Worm (Caenorhabditis elegans): ENCODE measurements around the gene exos-1.

Gene exos-1

ce11 chrIII:11054532-11055265, 45.9 kb downstream of the exos-1 start:
- TF ChIP-seq F13C5.2 (tag; optimal IDR thresholded peaks at IDR 0.05) (no peak), ceh-13 (GFP tag; optimal IDR thresholded peaks at IDR 0.05) (no peak), sea-1 (GFP tag; conservative IDR thresholded peaks at IDR 0.05) (no peak), B0310.2 (tag; optimal IDR thresholded peaks at IDR 0.05) (no peak), pes-1 (GFP tag; IDR thresholded peaks at IDR 0.05) (no peak), aly-1 (tag; optimal IDR thresholded peaks at IDR 0.05) (no peak), ama-1 (optimal IDR thresholded peaks at IDR 0.05) (no peak), flt-1 (GFP tag; IDR thresholded peaks at IDR 0.05) (no peak), tbx-37 (GFP tag; conservative IDR thresholded peaks at IDR 0.05) (no peak), ceh-36 (tag; optimal IDR thresholded peaks at IDR 0.05) (no peak), ets-7 (tag; optimal IDR thresholded peaks at IDR 0.05) (no peak), tbx-11 (GFP tag; IDR thresholded peaks at IDR 0.05) (no peak), tra-4 (tag; optimal IDR thresholded peaks at IDR 0.05) (no peak), hmg-4 (GFP tag; optimal IDR thresholded peaks at IDR 0.05) (no peak)

DNA sequence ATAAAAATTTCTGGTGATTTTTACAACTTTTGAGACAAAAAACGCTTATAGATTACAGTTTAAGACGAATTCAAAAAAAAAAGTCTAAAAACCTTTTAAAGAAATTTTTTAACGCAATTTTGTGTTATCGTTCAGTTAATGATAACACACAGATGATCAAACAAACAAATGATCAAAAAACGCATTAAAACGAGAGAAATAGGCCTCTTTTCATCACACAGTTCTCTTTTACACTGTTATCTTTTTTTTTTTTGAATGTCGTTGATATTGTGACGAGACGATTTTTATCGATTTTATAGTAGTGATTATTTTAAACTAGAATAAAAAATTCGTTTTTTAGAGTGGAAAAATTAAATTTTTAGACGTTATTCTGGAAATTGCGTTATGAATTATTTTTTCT, 50.9 kb downstream of the exos-1 start:
- TF ChIP-seq ceh-36 (tag; optimal IDR thresholded peaks at IDR 0.05) (no peak), B0310.2 (tag; optimal IDR thresholded peaks at IDR 0.05) (no peak), hmbx-1 (tag; optimal IDR thresholded peaks at IDR 0.05) (no peak), tra-4 (tag; optimal IDR thresholded peaks at IDR 0.05) (no peak)

All from whole organism, early embryonic.